Worm (Caenorhabditis elegans): ENCODE measurements around the gene aptf-2.
A peak's percentile ranks its signal among the peaks of the same experiment; 100 is the strongest.
"Not testable (repeated sequence)": the region's sequence is repeated elsewhere in the genome, so short reads cannot be mapped to it uniquely, and the experiment has no call there.

ce11 chrIV:13430137-13430536 is 14.3 kb upstream of the aptf-2 start:
- peak; percentile 84 for TF ChIP-seq snpc-4 (tag; optimal IDR thresholded peaks at IDR 0.05)
- TF ChIP-seq zag-1, F13H6.1, nhr-77, ceh-82, unc-39 (tag; optimal IDR thresholded peaks at IDR 0.05): not testable (repeated sequence)
